Worm (Caenorhabditis elegans): ENCODE results near the gene AC8.3.
"Not testable (repeated sequence)": the region's sequence is repeated elsewhere in the genome, so short reads cannot be mapped to it uniquely, and the experiment has no call there.

ce11 chrX:211141-211540 lies 18.1 kb downstream of the AC8.3 start, which contains the start of gene Y73B3B.1:
- not testable (repeated sequence) for TF ChIP-seq ztf-6 (GFP tag; IDR thresholded peaks at IDR 0.05); nfya-2 (GFP tag; IDR thresholded peaks at IDR 0.05); C17E4.6 (GFP tag; IDR thresholded peaks at IDR 0.05); nhr-80 (tag; optimal IDR thresholded peaks at IDR 0.05); K11D2.4 (GFP tag; IDR thresholded peaks at IDR 0.05); chd-7 (tag; optimal IDR thresholded peaks at IDR 0.05); snpc-1.3 (tag; optimal IDR thresholded peaks at IDR 0.05; ENCODE audit: insufficient read depth); mel-28 (tag; optimal IDR thresholded peaks at IDR 0.05; ENCODE audit: borderline replicate concordance); snpc-4 (GFP tag; optimal IDR thresholded peaks at IDR 0.05); snpc-4 (tag; optimal IDR thresholded peaks at IDR 0.05); ama-1 (optimal IDR thresholded peaks at IDR 0.05); ama-1 (GFP tag; optimal IDR thresholded peaks at IDR 0.05); ceh-27 (GFP tag; optimal IDR thresholded peaks at IDR 0.05); lsl-1 (GFP tag; optimal IDR thresholded peaks at IDR 0.05); Y79H2A.3 (GFP tag; conservative IDR thresholded peaks at IDR 0.05)

Measured in whole organism, young adult.